Fruit fly (Drosophila melanogaster) whole organism, embryonic: ENCODE data around the gene CG32668.
A peak's percentile ranks its signal among the peaks of the same experiment; 100 is the strongest.

Experiments
- Abd-B ChIP-seq: fragments of 200-800 bp; sonication (Bioruptor generic); optimal IDR thresholded peaks from 2 replicates; lab custom pipeline; 2018; ENCODE audit warnings: missing biosample characterization, mild to moderate bottlenecking, missing genetic modification characterization, moderate library complexity
- B-H2 ChIP-seq: fragments of 200-800 bp; sonication (Bioruptor generic); optimal IDR thresholded peaks from 2 replicates; lab custom pipeline; 2018; ENCODE audit warnings: missing biosample characterization, mild to moderate bottlenecking, missing genetic modification characterization
- CG10274 ChIP-seq: fragments of 200-800 bp; sonication (Bioruptor generic); optimal IDR thresholded peaks from 3 replicates; lab custom pipeline; 2017; ENCODE audit warnings: missing biosample characterization, mild to moderate bottlenecking, missing genetic modification characterization
- CG11398 ChIP-seq: fragments of 200-800 bp; sonication (Bioruptor generic); optimal IDR thresholded peaks from 2 replicates; lab custom pipeline; 2016; ENCODE audit warnings: missing biosample characterization, missing genetic modification characterization
- CG1233 ChIP-seq: fragments of 200-800 bp; sonication (Bioruptor generic); optimal IDR thresholded peaks from 4 replicates; lab custom pipeline; 2018; ENCODE audit warnings: missing biosample characterization, mild to moderate bottlenecking, missing genetic modification characterization
- CG12391 ChIP-seq: fragments of 200-800 bp; sonication (Bioruptor generic); optimal IDR thresholded peaks from 3 replicates; lab custom pipeline; 2018; ENCODE audit warnings: missing biosample characterization, mild to moderate bottlenecking, missing genetic modification characterization, moderate library complexity
- CG13287 ChIP-seq: fragments of 200-800 bp; sonication (Bioruptor generic); IDR thresholded peaks from 2 replicates; pipeline ENCODE4 v1.3.6; 2022; ENCODE audit warnings: missing biosample characterization, missing genetic modification characterization; ENCODE audit not compliant: partially characterized antibody
- CG13894 ChIP-seq: fragments of 200-800 bp; sonication (Bioruptor generic); optimal IDR thresholded peaks from 3 replicates; lab custom pipeline; 2018; ENCODE audit warnings: missing biosample characterization, mild to moderate bottlenecking, missing genetic modification characterization, moderate library complexity
- CG16863 ChIP-seq: fragments of 200-800 bp; sonication (Bioruptor generic); optimal IDR thresholded peaks from 3 replicates; lab custom pipeline; 2016; ENCODE audit warnings: missing biosample characterization, missing genetic modification characterization
- CG17359 ChIP-seq: fragments of 200-800 bp; sonication (Bioruptor generic); optimal IDR thresholded peaks from 3 replicates; lab custom pipeline; 2018; ENCODE audit warnings: missing biosample characterization, mild to moderate bottlenecking, missing genetic modification characterization, moderate library complexity
- CG17361 ChIP-seq: fragments of 200-800 bp; sonication (Bioruptor generic); IDR thresholded peaks from 3 replicates; pipeline ENCODE4 v1.3.6; 2022; ENCODE audit warnings: missing biosample characterization, missing genetic modification characterization
- CG30403 ChIP-seq: fragments of 200-800 bp; sonication (Bioruptor generic); optimal IDR thresholded peaks from 3 replicates; lab custom pipeline; 2016; ENCODE audit warnings: missing biosample characterization, missing genetic modification characterization
- CG34376 ChIP-seq: fragments of 200-800 bp; sonication (Bioruptor generic); optimal IDR thresholded peaks from 2 replicates; lab custom pipeline; 2018; ENCODE audit warnings: missing biosample characterization, mild to moderate bottlenecking, missing genetic modification characterization
- CG4617 ChIP-seq: fragments of 200-800 bp; sonication (Bioruptor generic); optimal IDR thresholded peaks from 3 replicates; lab custom pipeline; 2016; ENCODE audit warnings: missing biosample characterization, missing genetic modification characterization, borderline replicate concordance
- CG6813 ChIP-seq: fragments of 200-800 bp; sonication (Bioruptor generic); optimal IDR thresholded peaks from 2 replicates; lab custom pipeline; 2017; ENCODE audit warnings: missing biosample characterization, missing genetic modification characterization, mild to moderate bottlenecking, moderate library complexity, missing genetic modification reagents
- CG7357 ChIP-seq: fragments of 200-800 bp; sonication (Bioruptor generic); IDR thresholded peaks from 3 replicates; pipeline ENCODE4 v1.3.6; 2022; ENCODE audit warnings: missing biosample characterization, missing genetic modification characterization
- CG7839 ChIP-seq: fragments of 200-800 bp; sonication (Bioruptor generic); optimal IDR thresholded peaks from 3 replicates; lab custom pipeline; 2018; ENCODE audit warnings: missing biosample characterization, mild to moderate bottlenecking, missing genetic modification characterization, moderate library complexity
- CG8388 ChIP-seq: fragments of 200-800 bp; sonication (Bioruptor generic); optimal IDR thresholded peaks from 2 replicates; lab custom pipeline; 2019; ENCODE audit warnings: missing biosample characterization, mild to moderate bottlenecking, missing genetic modification characterization, moderate library complexity
- CG9817 ChIP-seq: fragments of 200-800 bp; sonication (Bioruptor generic); optimal IDR thresholded peaks from 2 replicates; lab custom pipeline; 2018; ENCODE audit warnings: missing biosample characterization, mild to moderate bottlenecking, missing genetic modification characterization, moderate library complexity
- Dp ChIP-seq: fragments of 200-800 bp; sonication (Bioruptor generic); optimal IDR thresholded peaks from 2 replicates; lab custom pipeline; 2018; ENCODE audit warnings: missing biosample characterization, mild to moderate bottlenecking, missing genetic modification characterization, moderate library complexity
- HLH4C ChIP-seq: fragments of 200-800 bp; sonication (Bioruptor generic); IDR thresholded peaks from 3 replicates; pipeline ENCODE4 v1.3.6; 2022; ENCODE audit warnings: missing biosample characterization, missing genetic modification characterization; ENCODE audit not compliant: partially characterized antibody
- HmgD ChIP-seq: fragments of 200-800 bp; sonication (Bioruptor generic); optimal IDR thresholded peaks from 3 replicates; lab custom pipeline; 2016; ENCODE audit warnings: missing biosample characterization, missing genetic modification characterization
- Hr39 ChIP-seq: fragments of >200 bp; optimal IDR thresholded peaks from 2 replicates; lab custom pipeline; 2017
- Hsf ChIP-seq: fragments of 200-800 bp; sonication (Bioruptor generic); optimal IDR thresholded peaks from 3 replicates; lab custom pipeline; 2016; ENCODE audit warnings: missing biosample characterization, missing genetic modification characterization
- Mes4 ChIP-seq: fragments of 200-800 bp; sonication (Bioruptor generic); optimal IDR thresholded peaks from 2 replicates; lab custom pipeline; 2016; ENCODE audit warnings: missing biosample characterization, missing genetic modification characterization
- Nf-YA ChIP-seq: fragments of 200-800 bp; sonication (Bioruptor generic); IDR thresholded peaks from 2 replicates; pipeline ENCODE4 v1.3.6; 2022; ENCODE audit warnings: missing biosample characterization, missing genetic modification characterization
- Optix ChIP-seq: fragments of 200-800 bp; sonication (Bioruptor generic); IDR thresholded peaks from 3 replicates; pipeline ENCODE4 v1.3.6; 2022; ENCODE audit warnings: missing biosample characterization, missing genetic modification characterization
- Sox102F ChIP-seq: fragments of 200-800 bp; sonication (Bioruptor generic); optimal IDR thresholded peaks from 2 replicates; lab custom pipeline; 2018; ENCODE audit warnings: missing biosample characterization, mild to moderate bottlenecking, missing genetic modification characterization, moderate library complexity
- amos ChIP-seq: fragments of 200-800 bp; sonication (Bioruptor generic); IDR thresholded peaks from 2 replicates; pipeline ENCODE4 v1.3.6; 2022; ENCODE audit warnings: missing biosample characterization, missing genetic modification characterization; ENCODE audit not compliant: partially characterized antibody
- btn ChIP-seq: fragments of 200-800 bp; sonication (Bioruptor generic); optimal IDR thresholded peaks from 2 replicates; lab custom pipeline; 2016; ENCODE audit warnings: missing biosample characterization, missing genetic modification characterization
- gcm2 ChIP-seq: fragments of 200-800 bp; sonication (Bioruptor generic); optimal IDR thresholded peaks from 2 replicates; lab custom pipeline; 2016; ENCODE audit warnings: missing biosample characterization, missing genetic modification characterization
- hth ChIP-seq: fragments of >200 bp; optimal IDR thresholded peaks from 2 replicates; lab custom pipeline; 2017; ENCODE audit warnings: inconsistent platforms
- insv ChIP-seq, 2 experiments: fragments of 200-800 bp; sonication (Bioruptor generic); optimal IDR thresholded peaks; 3 replicates each; lab custom pipeline; 2016 to 2018; ENCODE audit warnings: missing biosample characterization in 2 of 2, missing genetic modification characterization in 2 of 2
- inv ChIP-seq: fragments of 200-800 bp; sonication (Bioruptor generic); IDR thresholded peaks from 2 replicates; pipeline ENCODE4 v1.3.6; 2022; ENCODE audit warnings: missing biosample characterization, missing genetic modification characterization; ENCODE audit not compliant: partially characterized antibody
- mam ChIP-seq: fragments of 200-800 bp; sonication (Bioruptor generic); optimal IDR thresholded peaks from 3 replicates; lab custom pipeline; 2016; ENCODE audit warnings: missing biosample characterization, missing genetic modification characterization
- nmo ChIP-seq: fragments of 200-800 bp; sonication (Bioruptor generic); optimal IDR thresholded peaks from 2 replicates; lab custom pipeline; 2018; ENCODE audit warnings: missing biosample characterization, mild to moderate bottlenecking, missing genetic modification characterization, moderate library complexity
- pan ChIP-seq, 4 experiments: fragments of >200 bp in 3 of 4; fragments of 200-800 bp in 1 of 4; sonication (Bioruptor generic) in 1 of 4; optimal IDR thresholded peaks in 3 of 4; IDR thresholded peaks in 1 of 4; 2 replicates each; pipeline versions ENCODE4 v1.3.6 to Lab custom; 2017 to 2022; ENCODE audit warnings: missing biosample characterization in 2 of 4, missing genetic modification characterization in 2 of 4, mixed read lengths in 1 of 4
- phol ChIP-seq: fragments of 200-800 bp; sonication (Bioruptor generic); optimal IDR thresholded peaks from 3 replicates; lab custom pipeline; 2018; ENCODE audit warnings: missing biosample characterization, mild to moderate bottlenecking, missing genetic modification characterization, moderate library complexity
- pita ChIP-seq: fragments of 200-800 bp; sonication (Bioruptor generic); optimal IDR thresholded peaks from 2 replicates; lab custom pipeline; 2017; ENCODE audit warnings: missing biosample characterization, mild to moderate bottlenecking, missing genetic modification characterization
- ranshi ChIP-seq: fragments of 200-800 bp; sonication (Bioruptor generic); IDR thresholded peaks from 2 replicates; pipeline ENCODE4 v1.3.6; 2022; ENCODE audit warnings: missing biosample characterization, missing genetic modification characterization
- repo ChIP-seq: fragments of 200-800 bp; sonication (Bioruptor generic); optimal IDR thresholded peaks from 2 replicates; lab custom pipeline; 2016; ENCODE audit warnings: missing biosample characterization, missing genetic modification characterization
- slbo ChIP-seq: fragments of 200-800 bp; sonication (Bioruptor generic); IDR thresholded peaks from 2 replicates; pipeline ENCODE4 v1.3.6; 2022; ENCODE audit warnings: missing biosample characterization, missing genetic modification characterization
- sna ChIP-seq: fragments of 200-800 bp; sonication (Bioruptor generic); IDR thresholded peaks from 2 replicates; pipeline ENCODE4 v1.3.6; 2022; ENCODE audit warnings: missing biosample characterization, missing genetic modification characterization; ENCODE audit not compliant: partially characterized antibody
- tio ChIP-seq: fragments of 200-800 bp; sonication (Bioruptor generic); optimal IDR thresholded peaks from 2 replicates; lab custom pipeline; 2017; ENCODE audit warnings: missing biosample characterization, missing genetic modification characterization, inconsistent platforms
- trem ChIP-seq: fragments of 200-800 bp; optimal IDR thresholded peaks from 3 replicates; lab custom pipeline; 2019; ENCODE audit warnings: missing biosample characterization, mild to moderate bottlenecking, missing genetic modification characterization, moderate library complexity
- unpg ChIP-seq: fragments of 200-800 bp; sonication (Bioruptor generic); optimal IDR thresholded peaks from 3 replicates; lab custom pipeline; 2018; ENCODE audit warnings: missing biosample characterization, mild to moderate bottlenecking, missing genetic modification characterization, moderate library complexity
- yki ChIP-seq: fragments of >200 bp; optimal IDR thresholded peaks from 3 replicates; lab custom pipeline; 2018

CG32668 gene

dm6 chrX:11153826-11154510, 5.6 kb downstream of the CG32668 start, which contains the start of the genes rtv and Dlic (continued):
- TF ChIP-seq CG13894 (tag; lab: Kevin White, UChicago) (peak; percentile 53), Dp (peak; percentile 50), Nf-YA (GFP tag; lab: Robert Waterston, UW) (no peak), CG8388 (GFP tag; lab: Kevin White, UChicago) (no peak), CG34376 (GFP tag; lab: Kevin White, UChicago) (no peak), Abd-B (GFP tag; lab: Kevin White, UChicago) (peak; percentile 25), insv (GFP tag; optimal IDR thresholded peaks at IDR 0.05; lab: Kevin White, UChicago) (peak in 1 of 2 experiments; percentile 46), pan (optimal IDR thresholded peaks at IDR 0.05; lab: Kevin White, UChicago) (no peak), pan (GFP tag; optimal IDR thresholded peaks at IDR 0.05 in 1 of 2, IDR thresholded peaks at IDR 0.05 in 1 of 2) (no peak), Hr39 (lab: Kevin White, UChicago) (no peak), gcm2 (GFP tag; lab: Kevin White, UChicago) (no peak), phol (tag; lab: Kevin White, UChicago) (peak; percentile 28), sna (GFP tag; lab: Robert Waterston, UW) (peak; percentile 73; the same call in 1 of the 2 replicates), Optix (GFP tag; lab: Robert Waterston, UW) (no peak), nmo (GFP tag; lab: Kevin White, UChicago) (peak; percentile 60), CG4617 (no peak), CG12391 (tag; lab: Kevin White, UChicago) (peak; percentile 41), slbo (GFP tag; lab: Robert Waterston, UW) (peak; percentile 43; the same call in 1 of the 2 replicates), B-H2 (GFP tag; lab: Kevin White, UChicago) (no peak), tio (GFP tag; lab: Kevin White, UChicago) (no peak), CG17361 (GFP tag; lab: Robert Waterston, UW) (peak; percentile 48; the same call in 2 of the 3 replicates), yki (lab: Kevin White, UChicago) (no peak), Mes4 (GFP tag; lab: Kevin White, UChicago) (peak; percentile 29), CG30403 (GFP tag; lab: Kevin White, UChicago) (peak; percentile 54), CG7357 (GFP tag; lab: Robert Waterston, UW) (no peak), repo (GFP tag; lab: Kevin White, UChicago) (no peak), pita (GFP tag; lab: Kevin White, UChicago) (peak; percentile 8), mam (GFP tag; lab: Kevin White, UChicago) (peak; percentile 33), ranshi (GFP tag; lab: Robert Waterston, UW) (no peak), CG6813 (GFP tag; lab: Kevin White, UChicago) (no peak), btn (no peak), HLH4C (peak; percentile 62), Hsf (GFP tag; lab: Kevin White, UChicago) (peak; percentile 42), CG1233 (peak; percentile 17), CG9817 (tag; lab: Kevin White, UChicago) (peak; percentile 21), Sox102F (GFP tag; lab: Kevin White, UChicago) (peak; percentile 32), unpg (GFP tag; lab: Kevin White, UChicago) (peak; percentile 1), amos (GFP tag; lab: Robert Waterston, UW) (peak; percentile 76), CG13287 (GFP tag; lab: Robert Waterston, UW) (peak; percentile 87), CG16863 (GFP tag; lab: Kevin White, UChicago) (peak; percentile 29), CG7839 (peak; percentile 15), inv (GFP tag; lab: Robert Waterston, UW) (peak; percentile 63), CG11398 (GFP tag; lab: Kevin White, UChicago) (no peak), CG17359 (tag; lab: Kevin White, UChicago) (no peak), trem (peak; percentile 46), hth (lab: Kevin White, UChicago) (no peak), CG10274 (GFP tag; lab: Kevin White, UChicago) (no peak), HmgD (peak; percentile 21)
- TF ChIP-seq, all 482 proteins: peak for 139
